Worm (Caenorhabditis elegans): ENCODE data around the gene C03B1.7.

ce11 chrX:6299641-6300240 lies 41.9 kb upstream of the C03B1.7 start, which contains the start of gene cest-16:
- TF ChIP-seq snpc-4 (tag; optimal IDR thresholded peaks at IDR 0.05) = no peak
- TF ChIP-seq elt-3 (tag; optimal IDR thresholded peaks at IDR 0.05) = no peak
- no peak for TF ChIP-seq lin-13 (tag; optimal IDR thresholded peaks at IDR 0.05)
- TF ChIP-seq unc-39 (tag; optimal IDR thresholded peaks at IDR 0.05) = no peak
- TF ChIP-seq nhr-76 (tag; optimal IDR thresholded peaks at IDR 0.05) = no peak
- TF ChIP-seq sptf-1 (tag; optimal IDR thresholded peaks at IDR 0.05) = no peak
- TF ChIP-seq nhr-28 (tag; optimal IDR thresholded peaks at IDR 0.05) = no peak
- TF ChIP-seq pha-4 (tag; optimal IDR thresholded peaks at IDR 0.05) = no peak
- TF ChIP-seq ces-1 (GFP tag; optimal IDR thresholded peaks at IDR 0.05) = no peak
- no peak for TF ChIP-seq zip-8 (tag; optimal IDR thresholded peaks at IDR 0.05)
- no peak for TF ChIP-seq ztf-11 (tag; optimal IDR thresholded peaks at IDR 0.05)
- no peak for TF ChIP-seq elt-1 (tag; optimal IDR thresholded peaks at IDR 0.05; ENCODE audit: borderline replicate concordance, insufficient read depth)
- no peak for TF ChIP-seq tbx-8 (GFP tag; optimal IDR thresholded peaks at IDR 0.05)
- TF ChIP-seq lin-32 (GFP tag; optimal IDR thresholded peaks at IDR 0.05) = no peak
